Fruit fly (Drosophila melanogaster): Measurements from ENCODE around the gene CG1077.

CG1077 gene

DNA sequence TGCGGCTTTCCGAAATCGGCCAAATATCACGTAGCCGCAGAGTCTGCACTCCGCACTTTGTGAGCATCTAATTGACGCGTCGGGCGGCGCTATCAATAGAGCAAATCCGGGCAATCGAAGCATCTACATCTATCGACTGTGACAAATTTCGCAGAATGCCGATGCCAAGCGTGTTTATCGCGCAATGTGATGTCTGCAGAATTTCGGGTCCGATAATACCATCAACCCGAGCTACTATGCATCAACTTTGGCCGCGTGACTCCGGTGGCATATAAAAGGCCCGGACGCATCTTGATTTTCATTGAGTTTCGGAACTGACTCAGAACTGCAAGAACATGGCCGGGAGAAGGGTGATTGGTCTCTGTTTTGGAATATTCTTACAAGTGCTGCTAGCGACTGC lies at the start of gene CG1077:
Gene CG1077 (plus strand): TSS at position 301 of the 400 bp plus-strand sequence.
- TF ChIP-seq Ets98B (GFP tag; IDR thresholded peaks at IDR 0.05) (no peak), CG10348 (GFP tag; IDR thresholded peaks at IDR 0.05) (no peak), Pif1B (GFP tag; optimal IDR thresholded peaks at IDR 0.05) (no peak), CG9948 (tag; optimal IDR thresholded peaks at IDR 0.05) (no peak), CG12605 (GFP tag; IDR thresholded peaks at IDR 0.05) (no peak), fd96Ca (GFP tag; IDR thresholded peaks at IDR 0.05) (no peak), gl (tag; optimal IDR thresholded peaks at IDR 0.05) (no peak), Snoo (tag; optimal IDR thresholded peaks at IDR 0.05) (no peak)

DNA sequence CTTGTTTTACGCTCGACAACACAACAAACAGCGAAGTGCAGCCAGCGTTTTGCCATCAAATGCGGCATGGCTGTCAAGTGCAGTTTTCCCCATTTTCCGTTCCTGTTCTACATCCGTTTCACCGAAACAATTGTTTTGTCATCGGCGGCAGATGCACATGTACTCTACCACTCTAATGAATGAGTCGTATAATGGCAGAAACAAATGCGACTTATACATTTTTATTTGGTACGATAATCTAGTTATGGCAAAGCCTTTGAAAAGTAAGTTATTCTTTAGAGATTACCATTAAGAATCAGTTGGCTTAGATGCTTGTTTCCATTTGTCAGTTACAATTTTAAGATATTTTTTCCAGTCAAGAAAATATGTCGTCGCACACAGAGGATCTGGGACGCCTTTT lies 45.0 kb upstream of the CG1077 start, which contains the start of gene Vha14-2:
Gene Vha14-2 (plus strand): TSS at position 301 of the 400 bp plus-strand sequence.
- TF ChIP-seq fd96Ca (GFP tag; IDR thresholded peaks at IDR 0.05): no peak
- no peak for TF ChIP-seq CG34367 (tag; optimal IDR thresholded peaks at IDR 0.05)
- TF ChIP-seq Ets98B (GFP tag; IDR thresholded peaks at IDR 0.05): no peak
- no peak for TF ChIP-seq CG32121 (GFP tag; IDR thresholded peaks at IDR 0.05)
- TF ChIP-seq CG12605 (GFP tag; IDR thresholded peaks at IDR 0.05): no peak
- no peak for TF ChIP-seq CG8159 (tag; optimal IDR thresholded peaks at IDR 0.05)
- TF ChIP-seq EcR (GFP tag; optimal IDR thresholded peaks at IDR 0.05): no peak
- TF ChIP-seq CG15710 (tag; optimal IDR thresholded peaks at IDR 0.05): no peak
- no peak for TF ChIP-seq CG8301 (tag; optimal IDR thresholded peaks at IDR 0.05)
- TF ChIP-seq D1 (tag; optimal IDR thresholded peaks at IDR 0.05): no peak
- TF ChIP-seq gl (tag; optimal IDR thresholded peaks at IDR 0.05): no peak
- TF ChIP-seq rn (GFP tag; IDR thresholded peaks at IDR 0.05): no peak
- TF ChIP-seq CG9948 (tag; optimal IDR thresholded peaks at IDR 0.05): no peak

dm6 chr3R:6141768-6142167 lies 25.5 kb upstream of the CG1077 start:
- TF ChIP-seq CG4496 (GFP tag; IDR thresholded peaks at IDR 0.05) (peak; percentile 25; the same call in 1 of the 3 replicates), CG13204 (GFP tag; optimal IDR thresholded peaks at IDR 0.05) (peak; percentile 62), Ets98B (GFP tag; IDR thresholded peaks at IDR 0.05) (no peak)

dm6 chr3R:6149130-6149529 lies 18.2 kb upstream of the CG1077 start:
- TF ChIP-seq D1 (tag; optimal IDR thresholded peaks at IDR 0.05): no peak
- TF ChIP-seq CG8159 (tag; optimal IDR thresholded peaks at IDR 0.05): peak; percentile 7
- peak; percentile 12 for TF ChIP-seq CG8301 (tag; optimal IDR thresholded peaks at IDR 0.05)
- no peak for TF ChIP-seq Snoo (tag; optimal IDR thresholded peaks at IDR 0.05)
- TF ChIP-seq rn (GFP tag; IDR thresholded peaks at IDR 0.05): no peak
- TF ChIP-seq CG13204 (GFP tag; optimal IDR thresholded peaks at IDR 0.05): no peak
- no peak for TF ChIP-seq fd96Ca (GFP tag; IDR thresholded peaks at IDR 0.05)
- TF ChIP-seq CG9948 (tag; optimal IDR thresholded peaks at IDR 0.05): peak; percentile 9
- TF ChIP-seq CG4496 (GFP tag; IDR thresholded peaks at IDR 0.05): no peak
- TF ChIP-seq CG14655 (GFP tag; optimal IDR thresholded peaks at IDR 0.05): peak; percentile 64
- TF ChIP-seq CG15710 (tag; optimal IDR thresholded peaks at IDR 0.05): no peak

dm6 chr3R:6149593-6149992 lies 17.7 kb upstream of the CG1077 start:
- TF ChIP-seq CG32121 (GFP tag; IDR thresholded peaks at IDR 0.05): no peak
- TF ChIP-seq CG14655 (GFP tag; optimal IDR thresholded peaks at IDR 0.05): no peak

DNA sequence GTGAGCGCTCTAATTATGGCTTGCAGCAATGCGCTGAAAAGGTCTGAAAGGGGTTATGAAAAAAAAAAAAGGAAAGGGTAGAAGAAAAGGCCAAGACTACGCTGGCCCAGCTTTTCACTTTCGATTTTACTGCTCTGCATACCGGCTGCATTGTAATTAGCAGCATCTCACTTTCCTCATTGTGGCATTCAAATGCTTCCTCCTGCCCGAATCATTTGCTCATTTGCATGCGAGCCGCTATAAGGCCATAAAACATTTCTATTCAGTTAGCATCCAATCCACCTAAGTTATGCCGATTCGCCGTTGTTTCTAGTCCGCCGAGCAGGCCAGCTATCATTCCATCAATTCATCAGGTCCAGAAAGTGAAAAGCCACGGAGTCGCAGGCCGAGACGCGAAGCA lies 13.7 kb upstream of the CG1077 start:
- TF ChIP-seq CG8159 (tag; optimal IDR thresholded peaks at IDR 0.05) (no peak), CG8301 (tag; optimal IDR thresholded peaks at IDR 0.05) (no peak), fd96Ca (GFP tag; IDR thresholded peaks at IDR 0.05) (no peak), CG13204 (GFP tag; optimal IDR thresholded peaks at IDR 0.05) (no peak), CG12605 (GFP tag; IDR thresholded peaks at IDR 0.05) (no peak), Ets98B (GFP tag; IDR thresholded peaks at IDR 0.05) (no peak), CG32121 (GFP tag; IDR thresholded peaks at IDR 0.05) (no peak), CG10348 (GFP tag; IDR thresholded peaks at IDR 0.05) (no peak), Snoo (tag; optimal IDR thresholded peaks at IDR 0.05) (no peak), CG15710 (tag; optimal IDR thresholded peaks at IDR 0.05) (no peak), rn (GFP tag; IDR thresholded peaks at IDR 0.05) (no peak), CG9948 (tag; optimal IDR thresholded peaks at IDR 0.05) (no peak), CG4496 (GFP tag; IDR thresholded peaks at IDR 0.05) (no peak), CG34367 (tag; optimal IDR thresholded peaks at IDR 0.05) (no peak), EcR (GFP tag; optimal IDR thresholded peaks at IDR 0.05) (no peak), CG14655 (GFP tag; optimal IDR thresholded peaks at IDR 0.05) (no peak), D1 (tag; optimal IDR thresholded peaks at IDR 0.05) (no peak), Pif1A (GFP tag; optimal IDR thresholded peaks at IDR 0.05) (no peak), gl (tag; optimal IDR thresholded peaks at IDR 0.05) (no peak), Pif1B (GFP tag; optimal IDR thresholded peaks at IDR 0.05) (no peak)

DNA sequence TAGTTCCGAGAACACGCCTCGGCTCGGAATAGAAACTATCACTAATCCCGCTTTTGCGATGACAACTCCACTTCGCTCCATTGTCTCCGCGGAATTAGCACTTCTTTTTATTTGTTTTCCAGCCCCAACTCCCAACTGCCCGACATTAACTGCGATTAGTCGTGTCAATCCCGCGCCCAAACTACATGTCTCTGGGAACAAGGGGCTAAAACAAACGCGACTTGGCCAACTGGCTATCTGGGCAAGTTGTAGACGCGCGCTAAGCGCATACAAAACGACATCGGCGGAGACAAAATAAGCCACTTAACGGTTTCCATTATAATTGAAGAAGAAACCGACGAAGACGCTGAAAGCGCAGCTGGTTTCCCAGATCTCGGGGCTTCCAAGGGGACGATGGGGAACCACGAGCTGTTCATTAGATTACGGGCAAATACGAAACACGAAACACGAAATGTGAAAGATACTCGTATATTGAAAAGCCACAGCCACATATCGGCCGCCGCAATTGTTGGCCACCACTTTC lies 12.4 kb upstream of the CG1077 start:
- TF ChIP-seq CG32121 (GFP tag; IDR thresholded peaks at IDR 0.05): 0 out of 2 replicates have a peak, but pooled peaks have one; percentile 8
- no peak for TF ChIP-seq rn (GFP tag; IDR thresholded peaks at IDR 0.05)
- TF ChIP-seq Pif1B (GFP tag; optimal IDR thresholded peaks at IDR 0.05): no peak

Measured in whole organism, pupa.